Fruit fly (Drosophila melanogaster) whole organism, embryonic: ENCODE data around the gene CG13894.

Experiments
- Adf1 ChIP-seq: fragments of 200-800 bp; sonication (Bioruptor generic); IDR thresholded peaks from 2 replicates; pipeline ENCODE4 v1.3.6; 2022; ENCODE audit warnings: missing biosample characterization, missing genetic modification characterization
- Atf3 ChIP-seq: fragments of 200-800 bp; sonication (Bioruptor generic); optimal IDR thresholded peaks from 3 replicates; lab custom pipeline; 2016; ENCODE audit warnings: missing biosample characterization, missing genetic modification characterization
- Blimp-1 ChIP-seq: fragments of 200-800 bp; sonication (Bioruptor generic); optimal IDR thresholded peaks from 3 replicates; lab custom pipeline; 2018; ENCODE audit warnings: missing biosample characterization, missing genetic modification characterization, mild to moderate bottlenecking, moderate library complexity, missing genetic modification reagents
- BtbVII ChIP-seq: fragments of 200-800 bp; sonication (Bioruptor generic); optimal IDR thresholded peaks from 3 replicates; lab custom pipeline; 2017; ENCODE audit warnings: missing biosample characterization, mild to moderate bottlenecking, missing genetic modification characterization
- Bteb2 ChIP-seq: fragments of 200-800 bp; sonication (Bioruptor generic); optimal IDR thresholded peaks from 2 replicates; lab custom pipeline; 2016; ENCODE audit warnings: missing biosample characterization, missing genetic modification characterization
- CG10209 ChIP-seq: fragments of 200-800 bp; sonication (Bioruptor generic); optimal IDR thresholded peaks from 3 replicates; lab custom pipeline; 2017; ENCODE audit warnings: missing biosample characterization, mild to moderate bottlenecking, missing genetic modification characterization, missing genetic modification reagents
- CG1024 ChIP-seq: fragments of 200-800 bp; sonication (Bioruptor generic); IDR thresholded peaks from 2 replicates; pipeline ENCODE4 v1.3.6; 2022; ENCODE audit warnings: missing biosample characterization, missing genetic modification characterization
- CG10366 ChIP-seq: fragments of 200-800 bp; sonication (Bioruptor generic); IDR thresholded peaks from 2 replicates; pipeline ENCODE4 v1.3.6; 2022; ENCODE audit warnings: missing biosample characterization, missing genetic modification characterization
- CG10565 ChIP-seq: fragments of 200-800 bp; sonication (Bioruptor generic); optimal IDR thresholded peaks from 3 replicates; lab custom pipeline; 2016; ENCODE audit warnings: missing biosample characterization, mild to moderate bottlenecking, missing genetic modification characterization
- CG10654 ChIP-seq: fragments of 200-800 bp; sonication (Bioruptor generic); optimal IDR thresholded peaks from 2 replicates; lab custom pipeline; 2016; ENCODE audit warnings: missing biosample characterization, missing genetic modification characterization
- CG11695 ChIP-seq: fragments of 200-800 bp; sonication (Bioruptor generic); IDR thresholded peaks from 3 replicates; pipeline ENCODE4 v1.3.6; 2022; ENCODE audit warnings: missing biosample characterization, missing genetic modification characterization
- CG12659 ChIP-seq: fragments of 200-800 bp; sonication (Bioruptor generic); optimal IDR thresholded peaks from 3 replicates; lab custom pipeline; 2017; ENCODE audit warnings: mild to moderate bottlenecking, missing biosample characterization, missing genetic modification reagents, missing genetic modification characterization
- CG15011 ChIP-seq: fragments of 200-800 bp; sonication (Bioruptor generic); optimal IDR thresholded peaks from 3 replicates; lab custom pipeline; 2018; ENCODE audit warnings: missing biosample characterization, mild to moderate bottlenecking, missing genetic modification characterization
- CG15269 ChIP-seq: fragments of 200-800 bp; sonication (Bioruptor generic); optimal IDR thresholded peaks from 2 replicates; lab custom pipeline; 2018; ENCODE audit warnings: missing biosample characterization, mild to moderate bottlenecking, missing genetic modification characterization, moderate library complexity
- CG1603 ChIP-seq: fragments of 200-800 bp; sonication (Bioruptor generic); optimal IDR thresholded peaks from 2 replicates; lab custom pipeline; 2019; ENCODE audit warnings: missing biosample characterization, mild to moderate bottlenecking, missing genetic modification characterization, moderate library complexity
- CG17612 ChIP-seq: fragments of 200-800 bp; sonication (Bioruptor generic); IDR thresholded peaks from 2 replicates; pipeline ENCODE4 v1.3.6; 2022; ENCODE audit warnings: missing biosample characterization, missing genetic modification characterization
- CG18476 ChIP-seq: fragments of 200-800 bp; sonication (Bioruptor generic); optimal IDR thresholded peaks from 2 replicates; lab custom pipeline; 2016; ENCODE audit warnings: missing biosample characterization, mild to moderate bottlenecking, missing genetic modification characterization
- CG34376 ChIP-seq: fragments of 200-800 bp; sonication (Bioruptor generic); optimal IDR thresholded peaks from 2 replicates; lab custom pipeline; 2018; ENCODE audit warnings: missing biosample characterization, mild to moderate bottlenecking, missing genetic modification characterization
- CG4854 ChIP-seq: fragments of 200-800 bp; sonication (Bioruptor generic); optimal IDR thresholded peaks from 2 replicates; lab custom pipeline; 2016; ENCODE audit warnings: missing biosample characterization, missing genetic modification characterization, inconsistent platforms
- CG6175 ChIP-seq: fragments of 200-800 bp; sonication (Bioruptor generic); IDR thresholded peaks from 3 replicates; pipeline ENCODE4 v1.3.6; 2022; ENCODE audit warnings: missing biosample characterization, missing genetic modification characterization
- CG6272 ChIP-seq: fragments of 200-800 bp; sonication (Bioruptor generic); IDR thresholded peaks from 2 replicates; pipeline ENCODE4 v1.3.6; 2022; ENCODE audit warnings: missing biosample characterization, missing genetic modification characterization
- CG7745 ChIP-seq: fragments of 200-800 bp; sonication (Bioruptor generic); optimal IDR thresholded peaks from 2 replicates; lab custom pipeline; 2018; ENCODE audit warnings: missing biosample characterization, mild to moderate bottlenecking, missing genetic modification characterization, moderate library complexity
- CG7928 ChIP-seq: fragments of 200-800 bp; sonication (Bioruptor generic); optimal IDR thresholded peaks from 2 replicates; lab custom pipeline; 2017; ENCODE audit warnings: missing biosample characterization, mild to moderate bottlenecking, missing genetic modification characterization
- CG8359 ChIP-seq: fragments of 200-800 bp; sonication (Bioruptor generic); optimal IDR thresholded peaks from 2 replicates; lab custom pipeline; 2017; ENCODE audit warnings: missing biosample characterization, mild to moderate bottlenecking, missing genetic modification characterization, borderline replicate concordance
- CG9797 ChIP-seq: fragments of 200-800 bp; sonication (Bioruptor generic); optimal IDR thresholded peaks from 3 replicates; lab custom pipeline; 2018; ENCODE audit warnings: missing biosample characterization, mild to moderate bottlenecking, missing genetic modification characterization
- CHES-1-like ChIP-seq: fragments of 200-800 bp; sonication (Bioruptor generic); optimal IDR thresholded peaks from 2 replicates; lab custom pipeline; 2016; ENCODE audit warnings: missing biosample characterization, missing genetic modification characterization
- CTCF ChIP-seq: fragments of 200-800 bp; sonication (Bioruptor generic); optimal IDR thresholded peaks from 2 replicates; lab custom pipeline; 2017; ENCODE audit warnings: missing biosample characterization, mild to moderate bottlenecking, missing genetic modification characterization, moderate library complexity
- Camta ChIP-seq: fragments of 200-800 bp; sonication (Bioruptor generic); optimal IDR thresholded peaks from 2 replicates; lab custom pipeline; 2016; ENCODE audit warnings: missing biosample characterization, missing genetic modification characterization
- E2f1 ChIP-seq: fragments of 200-800 bp; sonication (Bioruptor generic); IDR thresholded peaks from 2 replicates; pipeline ENCODE4 v1.3.6; 2022; ENCODE audit warnings: missing biosample characterization, missing genetic modification characterization
- ERR ChIP-seq: fragments of 200-800 bp; sonication (Bioruptor generic); optimal IDR thresholded peaks from 2 replicates; lab custom pipeline; 2016; ENCODE audit warnings: missing biosample characterization, missing genetic modification characterization
- HHEX ChIP-seq: fragments of 200-800 bp; sonication (Bioruptor generic); optimal IDR thresholded peaks from 3 replicates; lab custom pipeline; 2017; ENCODE audit warnings: missing biosample characterization, mild to moderate bottlenecking, missing genetic modification characterization, missing genetic modification reagents
- Meics ChIP-seq: fragments of 200-800 bp; sonication (Bioruptor generic); optimal IDR thresholded peaks from 2 replicates; lab custom pipeline; 2017; ENCODE audit warnings: missing biosample characterization, mild to moderate bottlenecking, missing genetic modification characterization
- Nf-YB ChIP-seq: fragments of 200-800 bp; sonication (Bioruptor generic); optimal IDR thresholded peaks from 3 replicates; lab custom pipeline; 2019; ENCODE audit warnings: missing biosample characterization, mild to moderate bottlenecking, missing genetic modification characterization, moderate library complexity
- Poxn ChIP-seq: fragments of 200-800 bp; sonication (Bioruptor generic); IDR thresholded peaks from 2 replicates; pipeline ENCODE4 v1.3.6; 2022; ENCODE audit warnings: missing biosample characterization, missing genetic modification characterization
- Sox102F ChIP-seq: fragments of 200-800 bp; sonication (Bioruptor generic); optimal IDR thresholded peaks from 2 replicates; lab custom pipeline; 2018; ENCODE audit warnings: missing biosample characterization, mild to moderate bottlenecking, missing genetic modification characterization, moderate library complexity
- Sry-β ChIP-seq: fragments of 200-800 bp; sonication (Bioruptor generic); optimal IDR thresholded peaks from 2 replicates; lab custom pipeline; 2018; ENCODE audit warnings: missing biosample characterization, mild to moderate bottlenecking, missing genetic modification characterization, moderate library complexity
- caup ChIP-seq: fragments of 200-800 bp; sonication (Bioruptor generic); optimal IDR thresholded peaks from 3 replicates; lab custom pipeline; 2017; ENCODE audit warnings: missing biosample characterization, mild to moderate bottlenecking, missing genetic modification characterization, moderate library complexity; ENCODE audit not compliant: severe bottlenecking
- chm ChIP-seq: fragments of 200-800 bp; sonication (Bioruptor generic); IDR thresholded peaks from 2 replicates; pipeline ENCODE4 v1.3.6; 2022; ENCODE audit warnings: missing biosample characterization, missing genetic modification characterization
- eyg ChIP-seq: fragments of 200-800 bp; sonication (Bioruptor generic); optimal IDR thresholded peaks from 3 replicates; lab custom pipeline; 2016; ENCODE audit warnings: missing biosample characterization, missing genetic modification characterization
- gce ChIP-seq: fragments of 200-800 bp; sonication (Bioruptor generic); IDR thresholded peaks from 3 replicates; pipeline ENCODE4 v1.3.6; 2022; ENCODE audit warnings: missing biosample characterization, missing genetic modification characterization
- maf-S ChIP-seq: fragments of 200-800 bp; sonication (Bioruptor generic); optimal IDR thresholded peaks from 2 replicates; lab custom pipeline; 2016; ENCODE audit warnings: missing biosample characterization, missing genetic modification characterization
- otp ChIP-seq: fragments of 200-800 bp; sonication (Bioruptor generic); IDR thresholded peaks from 3 replicates; pipeline ENCODE4, ENCODE4 v1.3.6; 2022; ENCODE audit warnings: missing biosample characterization, missing genetic modification characterization
- sima ChIP-seq: fragments of 200-800 bp; sonication (Bioruptor generic); optimal IDR thresholded peaks from 2 replicates; lab custom pipeline; 2016; ENCODE audit warnings: missing biosample characterization, missing genetic modification characterization
- slp2 ChIP-seq: fragments of 200-800 bp; sonication (Bioruptor generic); optimal IDR thresholded peaks from 2 replicates; lab custom pipeline; 2016; ENCODE audit warnings: missing biosample characterization, missing genetic modification characterization
- sob ChIP-seq: fragments of 200-800 bp; sonication (Bioruptor generic); IDR thresholded peaks from 2 replicates; pipeline ENCODE4 v1.3.6; 2022; ENCODE audit warnings: missing biosample characterization, missing genetic modification characterization
- stwl ChIP-seq: fragments of 200-800 bp; sonication (Bioruptor generic); optimal IDR thresholded peaks from 3 replicates; lab custom pipeline; 2018; ENCODE audit warnings: missing biosample characterization, mild to moderate bottlenecking, missing genetic modification characterization, moderate library complexity
- sug ChIP-seq: fragments of 200-800 bp; optimal IDR thresholded peaks from 2 replicates; lab custom pipeline; 2019; ENCODE audit warnings: missing biosample characterization, mild to moderate bottlenecking, missing genetic modification characterization, moderate library complexity
- tin ChIP-seq: fragments of 200-800 bp; sonication (Bioruptor generic); optimal IDR thresholded peaks from 3 replicates; lab custom pipeline; 2016; ENCODE audit warnings: missing biosample characterization, missing genetic modification characterization
- unpg ChIP-seq: fragments of 200-800 bp; sonication (Bioruptor generic); optimal IDR thresholded peaks from 3 replicates; lab custom pipeline; 2018; ENCODE audit warnings: missing biosample characterization, mild to moderate bottlenecking, missing genetic modification characterization, moderate library complexity
- wek ChIP-seq: fragments of 200-800 bp; sonication (Bioruptor generic); optimal IDR thresholded peaks from 3 replicates; lab custom pipeline; 2018; ENCODE audit warnings: missing biosample characterization, mild to moderate bottlenecking, missing genetic modification characterization, moderate library complexity

The CG13894 gene

DNA sequence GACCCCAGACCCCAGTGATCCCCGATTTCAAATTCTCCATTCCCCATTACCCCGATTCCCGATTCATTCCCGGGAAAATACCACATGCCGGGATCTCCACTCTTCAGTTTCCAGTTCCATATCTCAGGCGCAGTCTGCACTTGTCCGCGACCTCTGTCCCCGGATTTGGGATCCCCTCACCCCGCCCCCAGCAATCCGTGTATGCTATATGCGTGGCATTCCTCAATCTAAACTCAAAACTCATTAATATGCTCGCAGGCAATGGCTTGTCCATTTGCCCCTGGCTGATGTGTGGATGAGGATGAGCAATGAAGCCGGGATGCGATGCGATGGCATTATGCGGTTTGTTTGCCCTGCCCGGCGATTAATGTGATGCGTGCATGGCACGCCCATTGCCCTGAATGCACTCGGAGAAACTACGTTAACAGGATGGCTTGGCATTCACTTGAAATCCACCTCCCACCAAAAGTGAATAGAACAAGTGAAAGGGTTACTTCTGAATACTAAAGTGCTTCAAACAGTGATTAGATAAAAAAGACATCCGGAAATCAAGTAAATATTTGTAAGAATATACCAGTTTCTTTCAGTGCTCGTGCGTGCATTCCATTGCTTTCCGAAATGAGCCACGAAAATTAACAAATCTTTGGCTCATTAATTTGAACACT is 26.7 kb upstream of the CG13894 start (continued):
- peak; percentile 59 for TF ChIP-seq CG4854
- peak; percentile 32 for TF ChIP-seq HHEX (GFP tag; lab: Kevin White, UChicago)
- TF ChIP-seq unpg (GFP tag; lab: Kevin White, UChicago), result peak; percentile 82
- peak; percentile 3 for TF ChIP-seq CTCF (GFP tag; lab: Kevin White, UChicago)
- no peak; the same call in 1 of the 2 replicates for TF ChIP-seq CG17612 (GFP tag; lab: Robert Waterston, UW)
- TF ChIP-seq sob (GFP tag; lab: Robert Waterston, UW), result peak; percentile 10; the same call in 1 of the 2 replicates
- TF ChIP-seq CG11695 (GFP tag; lab: Robert Waterston, UW), result peak; percentile 70; the same call in 2 of the 3 replicates
- peak; percentile 88 for TF ChIP-seq tin
- no peak for TF ChIP-seq CG15011 (GFP tag; lab: Kevin White, UChicago)
- TF ChIP-seq sug, result no peak
- peak; percentile 66 for TF ChIP-seq maf-S (GFP tag; lab: Kevin White, UChicago)
- peak; percentile 57 for TF ChIP-seq CG7745 (tag; lab: Kevin White, UChicago)
- no peak for TF ChIP-seq CG15269 (tag; lab: Kevin White, UChicago)
- peak; percentile 69 for TF ChIP-seq CG8359 (GFP tag; lab: Kevin White, UChicago)
- TF ChIP-seq CG7928 (GFP tag; lab: Kevin White, UChicago), result no peak
- no peak for TF ChIP-seq CG34376 (GFP tag; lab: Kevin White, UChicago)
- TF ChIP-seq gce, result peak; percentile 61; the same call in 1 of the 3 replicates
- TF ChIP-seq Blimp-1 (GFP tag; lab: Kevin White, UChicago), result peak; percentile 76
- TF ChIP-seq CG18476, result peak; percentile 47
- TF ChIP-seq Sox102F, result peak; percentile 60
- TF ChIP-seq Poxn (GFP tag; lab: Robert Waterston, UW), result no peak
- no peak for TF ChIP-seq CG9797 (GFP tag; lab: Kevin White, UChicago)
- TF ChIP-seq CHES-1-like, result peak; percentile 65
- TF ChIP-seq Nf-YB, result peak; percentile 65
- no peak for TF ChIP-seq Adf1 (GFP tag; lab: Robert Waterston, UW)
- TF ChIP-seq sima, result peak; percentile 26
- peak; percentile 77 for TF ChIP-seq CG1024
- TF ChIP-seq E2f1, result peak; percentile 69
- peak; percentile 78 for TF ChIP-seq Camta (GFP tag; lab: Kevin White, UChicago)
- peak; percentile 94 for TF ChIP-seq chm
- no peak for TF ChIP-seq CG12659 (GFP tag; lab: Kevin White, UChicago)
- TF ChIP-seq CG10366 (GFP tag; lab: Robert Waterston, UW), result peak; percentile 63
- peak; percentile 78 for TF ChIP-seq CG10209 (GFP tag; lab: Kevin White, UChicago)
- TF ChIP-seq Atf3 (GFP tag; lab: Kevin White, UChicago), result peak; percentile 86
- peak; percentile 78 for TF ChIP-seq CG10654 (GFP tag; lab: Kevin White, UChicago)
- TF ChIP-seq CG6272, result peak; percentile 69
- peak; percentile 92 for TF ChIP-seq otp (GFP tag; lab: Robert Waterston, UW)
- TF ChIP-seq CG10565, result peak; percentile 4
- no peak for TF ChIP-seq caup (GFP tag; lab: Kevin White, UChicago)
- no peak for TF ChIP-seq CG6175 (GFP tag; lab: Robert Waterston, UW)
- TF ChIP-seq Sry-β (GFP tag; lab: Kevin White, UChicago), result peak; percentile 24
- no peak for TF ChIP-seq wek
- TF ChIP-seq Meics (GFP tag; lab: Kevin White, UChicago), result no peak
- TF ChIP-seq stwl (tag; lab: Kevin White, UChicago), result peak; percentile 76
- TF ChIP-seq slp2 (GFP tag; lab: Kevin White, UChicago), result peak; percentile 81
- TF ChIP-seq eyg (GFP tag; lab: Kevin White, UChicago), result peak; percentile 26
- TF ChIP-seq CG1603, result peak; percentile 95
- no peak for TF ChIP-seq ERR (GFP tag; lab: Kevin White, UChicago)
- TF ChIP-seq BtbVII (GFP tag; lab: Kevin White, UChicago), result no peak
- no peak for TF ChIP-seq Bteb2 (GFP tag; lab: Kevin White, UChicago)
